Worm (Caenorhabditis elegans) whole organism, L1 larva: Measurements from ENCODE around the gene R193.2.
A peak's percentile ranks its signal among the peaks of the same experiment; 100 is the strongest.

Experiments
- C04F5.9 ChIP-seq: sonication (generic microtip); optimal IDR thresholded peaks from 2 replicates; lab custom pipeline; 2016; ENCODE audit warnings: missing genetic modification characterization, missing compliant biosample characterization
- aha-1 ChIP-seq: fragments of 150-350 bp; optimal IDR thresholded peaks from 2 replicates; lab custom pipeline; 2014; ENCODE audit warnings: missing biosample characterization, missing genetic modification characterization
- alr-1 ChIP-seq: fragments of 200-800 bp; sonication (Bioruptor generic); optimal IDR thresholded peaks from 2 replicates; lab custom pipeline; 2018; ENCODE audit warnings: borderline replicate concordance, mild to moderate bottlenecking, missing genetic modification characterization, missing compliant biosample characterization
- aly-2 ChIP-seq: fragments of 150-350 bp; optimal IDR thresholded peaks from 2 replicates; lab custom pipeline; 2014; ENCODE audit warnings: missing biosample characterization, missing genetic modification characterization
- ama-1 ChIP-seq: fragments of 150-350 bp; optimal IDR thresholded peaks from 2 replicates; lab custom pipeline; 2014
- blmp-1 ChIP-seq: fragments of 150-350 bp; optimal IDR thresholded peaks from 2 replicates; lab custom pipeline; 2014; ENCODE audit warnings: missing biosample characterization, missing genetic modification characterization
- ceh-82 ChIP-seq, 3 experiments: fragments of 150-350 bp in 1 of 3; sonication (generic microtip) in 2 of 3; optimal IDR thresholded peaks; 2 replicates each; lab custom pipeline; 2014 to 2017; ENCODE audit warnings: missing biosample characterization in 3 of 3, missing genetic modification characterization in 3 of 3
- ceh-90 ChIP-seq: sonication (generic microtip); optimal IDR thresholded peaks from 2 replicates; lab custom pipeline; 2016; ENCODE audit warnings: missing genetic modification characterization, missing compliant biosample characterization
- ces-1 ChIP-seq: fragments of 150-350 bp; optimal IDR thresholded peaks from 2 replicates; lab custom pipeline; 2014; ENCODE audit warnings: missing biosample characterization, missing genetic modification reagents, missing genetic modification characterization
- efl-1 ChIP-seq, 4 experiments: fragments of 150-350 bp; optimal IDR thresholded peaks in 3 of 4; peaks in 1 of 4; 1 replicate in 1 of 4; 2 replicates in 3 of 4; lab custom pipeline; 2014; ENCODE audit warnings: missing biosample characterization in 2 of 4, missing genetic modification characterization in 2 of 4, missing genetic modification reagents in 2 of 4
- efl-3 ChIP-seq: fragments of 200-800 bp; sonication (Bioruptor generic); optimal IDR thresholded peaks from 2 replicates; lab custom pipeline; 2018; ENCODE audit warnings: mild to moderate bottlenecking, missing genetic modification characterization, missing compliant biosample characterization
- egl-27 ChIP-seq, 2 experiments: fragments of 150-350 bp in 1 of 2; sonication (generic microtip); optimal IDR thresholded peaks; 3 replicates each; lab custom pipeline; 2017 to 2018; ENCODE audit warnings: missing biosample characterization in 2 of 2, missing genetic modification characterization in 2 of 2, missing genetic modification reagents in 2 of 2
- elt-2 ChIP-seq: sonication (generic microtip); optimal IDR thresholded peaks from 2 replicates; lab custom pipeline; 2016; ENCODE audit warnings: missing genetic modification characterization, mild to moderate bottlenecking, inconsistent platforms, missing compliant biosample characterization, missing genetic modification reagents
- elt-3 ChIP-seq, 6 experiments: fragments of 150-350 bp in 1 of 6; sonication (generic microtip); optimal IDR thresholded peaks; 2 replicates each; lab custom pipeline; 2017 to 2018; ENCODE audit warnings: missing biosample characterization in 6 of 6, missing genetic modification characterization in 6 of 6, inconsistent platforms in 1 of 6
- ets-5 ChIP-seq: fragments of 200-800 bp; sonication (Bioruptor generic); IDR thresholded peaks from 2 replicates; pipeline ENCODE4 v1.3.6; 2022; ENCODE audit warnings: missing genetic modification characterization, missing compliant biosample characterization
- fkh-10 ChIP-seq: sonication (generic microtip); optimal IDR thresholded peaks from 2 replicates; lab custom pipeline; 2017; ENCODE audit warnings: missing biosample characterization, missing genetic modification reagents, missing genetic modification characterization
- fkh-4 ChIP-seq: sonication (generic microtip); optimal IDR thresholded peaks from 2 replicates; lab custom pipeline; 2016; ENCODE audit warnings: missing compliant biosample characterization, missing genetic modification characterization, borderline replicate concordance
- fos-1 ChIP-seq: fragments of 150-350 bp; optimal IDR thresholded peaks from 2 replicates; lab custom pipeline; 2014; ENCODE audit warnings: missing biosample characterization, missing genetic modification characterization
- grh-1 ChIP-seq: fragments of 200-800 bp; sonication (Bioruptor generic); IDR thresholded peaks from 2 replicates; pipeline ENCODE4 v1.3.6; 2022; ENCODE audit warnings: missing genetic modification reagents, missing genetic modification characterization, missing compliant biosample characterization
- hpl-2 ChIP-seq: fragments of 150-350 bp; optimal IDR thresholded peaks from 2 replicates; lab custom pipeline; 2014; ENCODE audit warnings: missing biosample characterization, missing genetic modification reagents, missing genetic modification characterization
- irx-1 ChIP-seq: sonication (generic microtip); optimal IDR thresholded peaks from 2 replicates; lab custom pipeline; 2016; ENCODE audit warnings: missing genetic modification characterization, missing compliant biosample characterization
- isw-1 ChIP-seq: fragments of 200-800 bp; sonication (Bioruptor generic); IDR thresholded peaks from 2 replicates; pipeline ENCODE4 v1.3.6; 2022; ENCODE audit warnings: missing genetic modification characterization, missing compliant biosample characterization
- jun-1 ChIP-seq: fragments of 150-350 bp; optimal IDR thresholded peaks from 2 replicates; lab custom pipeline; 2014; ENCODE audit warnings: missing biosample characterization, missing genetic modification reagents, missing genetic modification characterization
- lin-14 ChIP-seq: fragments of 200-800 bp; sonication (Bioruptor generic); optimal IDR thresholded peaks from 2 replicates; lab custom pipeline; 2018; ENCODE audit warnings: mild to moderate bottlenecking, missing genetic modification characterization, moderate library complexity, missing compliant biosample characterization
- lin-35 ChIP-seq, 2 experiments: fragments of 150-350 bp; optimal IDR thresholded peaks; 2 replicates each; lab custom pipeline; 2014; ENCODE audit warnings: missing biosample characterization in 2 of 2, missing genetic modification characterization in 2 of 2, missing genetic modification reagents in 2 of 2
- lir-3 ChIP-seq: sonication (generic microtip); optimal IDR thresholded peaks from 2 replicates; lab custom pipeline; 2016; ENCODE audit warnings: mild to moderate bottlenecking, missing genetic modification characterization, moderate library complexity, missing compliant biosample characterization; ENCODE audit not compliant: poor library complexity
- nhr-11 ChIP-seq: fragments of 150-350 bp; optimal IDR thresholded peaks from 2 replicates; lab custom pipeline; 2014; ENCODE audit warnings: missing biosample characterization, missing genetic modification characterization
- nhr-12 ChIP-seq: sonication (generic microtip); optimal IDR thresholded peaks from 2 replicates; lab custom pipeline; 2017; ENCODE audit warnings: missing biosample characterization, missing genetic modification characterization
- nhr-20 ChIP-seq: sonication (generic microtip); optimal IDR thresholded peaks from 2 replicates; lab custom pipeline; 2016; ENCODE audit warnings: mild to moderate bottlenecking, missing genetic modification characterization, missing compliant biosample characterization
- nhr-28 ChIP-seq: fragments of 150-350 bp; optimal IDR thresholded peaks from 2 replicates; lab custom pipeline; 2014; ENCODE audit warnings: missing biosample characterization, missing genetic modification characterization
- nhr-47 ChIP-seq: sonication (generic microtip); optimal IDR thresholded peaks from 2 replicates; lab custom pipeline; 2016; ENCODE audit warnings: mild to moderate bottlenecking, missing genetic modification characterization, moderate library complexity, missing compliant biosample characterization
- nhr-85 ChIP-seq: sonication (generic microtip); peaks from one replicate; lab custom pipeline; 2016; ENCODE audit warnings: missing genetic modification characterization, inconsistent platforms, missing compliant biosample characterization
- pqm-1 ChIP-seq: sonication (generic microtip); optimal IDR thresholded peaks from 3 replicates; lab custom pipeline; 2017; ENCODE audit warnings: missing biosample characterization, missing genetic modification characterization
- skn-1 ChIP-seq: fragments of 150-350 bp; optimal IDR thresholded peaks from 2 replicates; lab custom pipeline; 2014; ENCODE audit warnings: missing biosample characterization, missing genetic modification characterization
- snpc-4 ChIP-seq: fragments of 150-350 bp; optimal IDR thresholded peaks from 2 replicates; lab custom pipeline; 2014; ENCODE audit warnings: missing biosample characterization, missing genetic modification characterization
- snu-23 ChIP-seq: sonication (generic microtip); optimal IDR thresholded peaks from 2 replicates; lab custom pipeline; 2016; ENCODE audit warnings: missing genetic modification characterization, missing compliant biosample characterization
- sox-4 ChIP-seq: sonication (generic microtip); optimal IDR thresholded peaks from 2 replicates; lab custom pipeline; 2016; ENCODE audit warnings: missing genetic modification characterization, missing compliant biosample characterization
- sptf-1 ChIP-seq: fragments of 150-350 bp; optimal IDR thresholded peaks from 2 replicates; lab custom pipeline; 2014; ENCODE audit warnings: missing biosample characterization, missing genetic modification characterization
- tlp-1 ChIP-seq: fragments of 150-350 bp; optimal IDR thresholded peaks from 2 replicates; lab custom pipeline; 2014; ENCODE audit warnings: missing biosample characterization, missing genetic modification characterization
- unc-86 ChIP-seq: sonication (generic microtip); optimal IDR thresholded peaks from 2 replicates; lab custom pipeline; 2016; ENCODE audit warnings: missing genetic modification characterization, missing compliant biosample characterization
- vab-15 ChIP-seq: sonication (generic microtip); optimal IDR thresholded peaks from 2 replicates; lab custom pipeline; 2017; ENCODE audit warnings: missing genotype, mild to moderate bottlenecking, missing genetic modification characterization, missing compliant biosample characterization
- zip-4 ChIP-seq: fragments of 200-800 bp; sonication (Bioruptor generic); optimal IDR thresholded peaks from 2 replicates; lab custom pipeline; 2018; ENCODE audit warnings: mild to moderate bottlenecking, missing genetic modification characterization, moderate library complexity, missing compliant biosample characterization
- ztf-4 ChIP-seq: fragments of 150-350 bp; optimal IDR thresholded peaks from 2 replicates; lab custom pipeline; 2014; ENCODE audit warnings: missing biosample characterization, missing genetic modification characterization

The R193.2 gene

ce11 chrX:1126207-1126606 lies 22.2 kb downstream of the R193.2 start:
- TF ChIP-seq nhr-12 (no peak), fkh-4 (tag; lab: Kevin White, UChicago) (no peak), grh-1 (GFP tag; lab: Robert Waterston, UW) (no peak), fkh-10 (GFP tag; lab: Kevin White, UChicago) (no peak), skn-1 (tag; lab: Kevin White, UChicago) (no peak), snpc-4 (tag; lab: Kevin White, UChicago) (no peak), ces-1 (GFP tag; lab: Kevin White, UChicago) (no peak), nhr-85 (tag; lab: Kevin White, UChicago) (peak; percentile 6)

- TF ChIP-seq egl-27 (tag; optimal IDR thresholded peaks at IDR 0.05; lab: Kevin White, UChicago), result no peak
- TF ChIP-seq elt-2, result peak; percentile 48
- TF ChIP-seq aha-1 (tag; lab: Kevin White, UChicago), result no peak
- no peak for TF ChIP-seq irx-1 (tag; lab: Kevin White, UChicago)
Measured at ce11 chrX:1125426-1125825, 23.0 kb downstream of the R193.2 start, which contains the start of gene lmp-2. lmp-2 (plus strand) TSS chrX:1125615.

- TF ChIP-seq sox-4 (tag; lab: Kevin White, UChicago) (no peak), snu-23 (GFP tag; lab: Kevin White, UChicago) (peak; percentile 1), lir-3 (tag; lab: Kevin White, UChicago) (no peak), elt-2 (no peak), ceh-90 (tag; lab: Kevin White, UChicago) (no peak), tlp-1 (tag; lab: Kevin White, UChicago) (no peak), fkh-10 (GFP tag; lab: Kevin White, UChicago) (no peak), nhr-28 (tag; lab: Kevin White, UChicago) (no peak), jun-1 (no peak), efl-1 (optimal IDR thresholded peaks at IDR 0.05; lab: Kevin White, UChicago) (no peak), efl-1 (GFP tag; optimal IDR thresholded peaks at IDR 0.05 in 1 of 2; lab: Kevin White, UChicago) (peak in 1 of 2 experiments; percentile 7), isw-1 (GFP tag; lab: Robert Waterston, UW) (no peak), nhr-85 (tag; lab: Kevin White, UChicago) (peak; percentile 56), efl-3 (GFP tag; lab: Kevin White, UChicago) (no peak), lin-14 (GFP tag; lab: Kevin White, UChicago) (peak; percentile 10), blmp-1 (tag; lab: Kevin White, UChicago) (no peak), egl-27 (tag; optimal IDR thresholded peaks at IDR 0.05; lab: Kevin White, UChicago) (no peak), alr-1 (tag; lab: Kevin White, UChicago) (no peak), sptf-1 (tag; lab: Kevin White, UChicago) (no peak), unc-86 (tag; lab: Kevin White, UChicago) (no peak), ztf-4 (tag; lab: Kevin White, UChicago) (no peak), vab-15 (tag; lab: Kevin White, UChicago) (no peak), grh-1 (GFP tag; lab: Robert Waterston, UW) (peak; percentile 46), nhr-47 (tag; lab: Kevin White, UChicago) (no peak), nhr-20 (tag; lab: Kevin White, UChicago) (no peak), zip-4 (GFP tag; lab: Kevin White, UChicago) (no peak), ama-1 (lab: Kevin White, UChicago) (no peak), irx-1 (tag; lab: Kevin White, UChicago) (no peak), hpl-2 (GFP tag; lab: Kevin White, UChicago) (no peak), fkh-4 (tag; lab: Kevin White, UChicago) (no peak), aly-2 (tag; lab: Kevin White, UChicago) (no peak), C04F5.9 (no peak), fos-1 (tag; lab: Kevin White, UChicago) (no peak), ets-5 (no peak), lin-35 (GFP tag; optimal IDR thresholded peaks at IDR 0.05; lab: Kevin White, UChicago) (peak in 1 of 2 experiments; percentile 3), pqm-1 (tag; lab: Kevin White, UChicago) (no peak), ceh-82 (tag; optimal IDR thresholded peaks at IDR 0.05; lab: Kevin White, UChicago) (no peak), nhr-11 (tag; lab: Kevin White, UChicago) (no peak), elt-3 (tag; optimal IDR thresholded peaks at IDR 0.05; lab: Kevin White, UChicago) (peak in 1 of 6 experiments; percentile 5)
- TF ChIP-seq, all 84 proteins: peak for 7
Measured at ce11 chrX:1124146-1124545, 24.2 kb downstream of the R193.2 start, which contains the start of gene C05D9.9. C05D9.9 (minus strand) TSS chrX:1124246.
